Fruit fly (Drosophila melanogaster) whole organism, prepupa: ENCODE data around the gene CG34161.

Experiments
- Blimp-1 ChIP-seq: fragments of 200-800 bp; sonication (Bioruptor generic); optimal IDR thresholded peaks from 3 replicates; lab custom pipeline; 2017; ENCODE audit warnings: missing biosample characterization, missing genetic modification characterization, mild to moderate bottlenecking, moderate library complexity, missing genetic modification reagents
- CG10669 ChIP-seq: fragments of 200-800 bp; sonication (Bioruptor generic); optimal IDR thresholded peaks from 3 replicates; lab custom pipeline; 2018; ENCODE audit warnings: missing biosample characterization, mild to moderate bottlenecking, missing genetic modification characterization, moderate library complexity
- CG11902 ChIP-seq: fragments of 200-800 bp; sonication (Bioruptor generic); optimal IDR thresholded peaks from 3 replicates; lab custom pipeline; 2016; ENCODE audit warnings: missing biosample characterization, missing genetic modification characterization
- CG15336 ChIP-seq: fragments of 200-800 bp; sonication (Bioruptor generic); IDR thresholded peaks from 2 replicates; pipeline ENCODE4 v1.3.6; 2022; ENCODE audit warnings: missing biosample characterization, missing genetic modification characterization
- CG1621 ChIP-seq: fragments of 200-800 bp; sonication (Bioruptor generic); optimal IDR thresholded peaks from 3 replicates; lab custom pipeline; 2018; ENCODE audit warnings: missing biosample characterization, mild to moderate bottlenecking, missing genetic modification characterization
- CG16779 ChIP-seq: fragments of 200-800 bp; sonication (Bioruptor generic); optimal IDR thresholded peaks from 3 replicates; lab custom pipeline; 2017; ENCODE audit warnings: missing biosample characterization, mild to moderate bottlenecking, missing genetic modification characterization
- CG3032 ChIP-seq: fragments of 200-800 bp; optimal IDR thresholded peaks from 2 replicates; lab custom pipeline; 2019; ENCODE audit warnings: missing biosample characterization, mild to moderate bottlenecking, missing genetic modification characterization, moderate library complexity
- CG31627 ChIP-seq: fragments of 200-800 bp; sonication (Bioruptor generic); optimal IDR thresholded peaks from 3 replicates; lab custom pipeline; 2016; ENCODE audit warnings: missing biosample characterization, missing genetic modification characterization
- CG32006 ChIP-seq: fragments of 200-800 bp; sonication (Bioruptor generic); optimal IDR thresholded peaks from 3 replicates; lab custom pipeline; 2017; ENCODE audit warnings: missing biosample characterization, mild to moderate bottlenecking, missing genetic modification characterization
- CG34406 ChIP-seq: fragments of 200-800 bp; sonication (Bioruptor generic); optimal IDR thresholded peaks from 3 replicates; lab custom pipeline; 2016; ENCODE audit warnings: missing biosample characterization, missing genetic modification characterization
- CG3919 ChIP-seq: fragments of 200-800 bp; sonication (Bioruptor generic); optimal IDR thresholded peaks from 3 replicates; lab custom pipeline; 2016; ENCODE audit warnings: missing biosample characterization, missing genetic modification characterization
- CG4318 ChIP-seq: fragments of 200-800 bp; sonication (Bioruptor generic); optimal IDR thresholded peaks from 3 replicates; lab custom pipeline; 2017; ENCODE audit warnings: missing biosample characterization, mild to moderate bottlenecking, missing genetic modification characterization
- CG6163 ChIP-seq: fragments of 200-800 bp; sonication (Bioruptor generic); IDR thresholded peaks from 3 replicates; pipeline ENCODE4 v1.3.6; 2022; ENCODE audit warnings: missing biosample characterization, missing genetic modification characterization
- CG6276 ChIP-seq: fragments of 200-800 bp; sonication (Bioruptor generic); optimal IDR thresholded peaks from 2 replicates; lab custom pipeline; 2017; ENCODE audit warnings: missing biosample characterization, mild to moderate bottlenecking, missing genetic modification characterization
- CG6792 ChIP-seq: fragments of 200-800 bp; sonication (Bioruptor generic); optimal IDR thresholded peaks from 3 replicates; lab custom pipeline; 2016; ENCODE audit warnings: missing biosample characterization, missing genetic modification characterization
- CG6808 ChIP-seq: fragments of 200-800 bp; sonication (Bioruptor generic); optimal IDR thresholded peaks from 3 replicates; lab custom pipeline; 2017; ENCODE audit warnings: missing biosample characterization, missing genetic modification characterization, mild to moderate bottlenecking, moderate library complexity, missing genetic modification reagents
- CG6854 ChIP-seq: fragments of 200-800 bp; sonication (Bioruptor generic); optimal IDR thresholded peaks from 2 replicates; lab custom pipeline; 2017; ENCODE audit warnings: missing biosample characterization, mild to moderate bottlenecking, missing genetic modification characterization
- CG7368 ChIP-seq: fragments of 200-800 bp; sonication (Bioruptor generic); optimal IDR thresholded peaks from 3 replicates; lab custom pipeline; 2016; ENCODE audit warnings: missing biosample characterization, missing genetic modification characterization
- CG9139 ChIP-seq: fragments of 200-800 bp; sonication (Bioruptor generic); optimal IDR thresholded peaks from 3 replicates; lab custom pipeline; 2017; ENCODE audit warnings: missing biosample characterization, mild to moderate bottlenecking, missing genetic modification characterization
- Eip75B ChIP-seq: fragments of 200-800 bp; sonication (Bioruptor generic); optimal IDR thresholded peaks from 3 replicates; lab custom pipeline; 2016; ENCODE audit warnings: missing biosample characterization, missing genetic modification characterization
- Eip93F ChIP-seq: fragments of 200-800 bp; sonication (Bioruptor generic); optimal IDR thresholded peaks from 2 replicates; lab custom pipeline; 2016; ENCODE audit warnings: missing biosample characterization, mild to moderate bottlenecking, missing genetic modification characterization
- Ets21C ChIP-seq: fragments of 200-800 bp; sonication (Bioruptor generic); optimal IDR thresholded peaks from 3 replicates; lab custom pipeline; 2016; ENCODE audit warnings: missing biosample characterization, missing genetic modification characterization
- Ets96B ChIP-seq: fragments of 200-800 bp; optimal IDR thresholded peaks from 2 replicates; lab custom pipeline; 2019; ENCODE audit warnings: missing biosample characterization, mild to moderate bottlenecking, missing genetic modification characterization, moderate library complexity
- Hr38 ChIP-seq: sonication (Bioruptor generic); optimal IDR thresholded peaks from 2 replicates; lab custom pipeline; 2016; ENCODE audit warnings: missing biosample characterization, missing genetic modification characterization
- Hr4 ChIP-seq: fragments of 200-800 bp; sonication (Bioruptor generic); optimal IDR thresholded peaks from 3 replicates; lab custom pipeline; 2016; ENCODE audit warnings: missing biosample characterization, missing genetic modification characterization
- Lpt ChIP-seq: fragments of 200-800 bp; sonication (Bioruptor generic); optimal IDR thresholded peaks from 3 replicates; lab custom pipeline; 2016; ENCODE audit warnings: missing biosample characterization, missing genetic modification characterization
- Met ChIP-seq: fragments of 200-800 bp; sonication (Bioruptor generic); optimal IDR thresholded peaks from 3 replicates; lab custom pipeline; 2016; ENCODE audit warnings: missing biosample characterization, missing genetic modification characterization
- Smox ChIP-seq: fragments of 200-800 bp; sonication (Bioruptor generic); optimal IDR thresholded peaks from 3 replicates; lab custom pipeline; 2016; ENCODE audit warnings: missing biosample characterization, missing genetic modification characterization
- Sox102F ChIP-seq: fragments of 200-800 bp; sonication (Bioruptor generic); optimal IDR thresholded peaks from 2 replicates; lab custom pipeline; 2016; ENCODE audit warnings: missing biosample characterization, mild to moderate bottlenecking, missing genetic modification characterization
- Sox14 ChIP-seq: fragments of 200-800 bp; sonication (Bioruptor generic); optimal IDR thresholded peaks from 3 replicates; lab custom pipeline; 2016; ENCODE audit warnings: missing biosample characterization, missing genetic modification characterization
- Sox15 ChIP-seq: fragments of 200-800 bp; sonication (Bioruptor generic); optimal IDR thresholded peaks from 3 replicates; lab custom pipeline; 2016; ENCODE audit warnings: missing biosample characterization, missing genetic modification characterization
- achi ChIP-seq: fragments of 200-800 bp; sonication (Bioruptor generic); optimal IDR thresholded peaks from 3 replicates; lab custom pipeline; 2016; ENCODE audit warnings: missing biosample characterization, missing genetic modification characterization
- cyc ChIP-seq: fragments of 200-800 bp; sonication (Bioruptor generic); optimal IDR thresholded peaks from 3 replicates; lab custom pipeline; 2016; ENCODE audit warnings: missing biosample characterization, missing genetic modification characterization
- dac ChIP-seq: fragments of 200-800 bp; sonication (Bioruptor generic); optimal IDR thresholded peaks from 2 replicates; lab custom pipeline; 2017; ENCODE audit warnings: missing biosample characterization, mild to moderate bottlenecking, missing genetic modification characterization
- dsx ChIP-seq: fragments of 200-800 bp; optimal IDR thresholded peaks from 3 replicates; lab custom pipeline; 2019; ENCODE audit warnings: missing biosample characterization, mild to moderate bottlenecking, missing genetic modification characterization, moderate library complexity; ENCODE audit not compliant: poor library complexity, severe bottlenecking
- fd59A ChIP-seq: fragments of 200-800 bp; sonication (Bioruptor generic); optimal IDR thresholded peaks from 2 replicates; lab custom pipeline; 2017; ENCODE audit warnings: missing biosample characterization, mild to moderate bottlenecking, missing genetic modification characterization, missing genetic modification reagents
- fd85E ChIP-seq: fragments of 200-800 bp; sonication (Bioruptor generic); optimal IDR thresholded peaks from 3 replicates; lab custom pipeline; 2016; ENCODE audit warnings: missing biosample characterization, missing genetic modification characterization
- fkh ChIP-seq: fragments of 200-800 bp; sonication (Bioruptor generic); optimal IDR thresholded peaks from 3 replicates; lab custom pipeline; 2017; ENCODE audit warnings: missing biosample characterization, mild to moderate bottlenecking, missing genetic modification characterization, moderate library complexity
- lz ChIP-seq: fragments of 200-800 bp; sonication (Bioruptor generic); optimal IDR thresholded peaks from 3 replicates; lab custom pipeline; 2016; ENCODE audit warnings: missing biosample characterization, missing genetic modification characterization
- net ChIP-seq: fragments of 200-800 bp; sonication (Bioruptor generic); optimal IDR thresholded peaks from 3 replicates; lab custom pipeline; 2016; ENCODE audit warnings: missing biosample characterization, missing genetic modification characterization
- pdm3 ChIP-seq: fragments of 200-800 bp; sonication (Bioruptor generic); optimal IDR thresholded peaks from 3 replicates; lab custom pipeline; 2016; ENCODE audit warnings: missing biosample characterization, missing genetic modification characterization
- salr ChIP-seq, 2 experiments: fragments of 200-800 bp; sonication (Bioruptor generic); optimal IDR thresholded peaks; 3 replicates each; lab custom pipeline; 2016 to 2018; ENCODE audit warnings: missing biosample characterization in 2 of 2, missing genetic modification characterization in 2 of 2, mild to moderate bottlenecking in 1 of 2
- spab ChIP-seq: fragments of 200-800 bp; sonication (Bioruptor generic); optimal IDR thresholded peaks from 2 replicates; lab custom pipeline; 2017; ENCODE audit warnings: missing biosample characterization, mild to moderate bottlenecking, missing genetic modification characterization, missing genetic modification reagents
- svp ChIP-seq: fragments of 200-800 bp; sonication (Bioruptor generic); peaks from one replicate; lab custom pipeline; 2016; ENCODE audit warnings: missing biosample characterization, missing genetic modification characterization
- topi ChIP-seq: fragments of 200-800 bp; sonication (Bioruptor generic); optimal IDR thresholded peaks from 3 replicates; lab custom pipeline; 2016; ENCODE audit warnings: missing biosample characterization, missing genetic modification characterization
- vri ChIP-seq: fragments of 200-800 bp; sonication (Bioruptor generic); optimal IDR thresholded peaks from 3 replicates; lab custom pipeline; 2016; ENCODE audit warnings: missing biosample characterization, mild to moderate bottlenecking, missing genetic modification characterization

Gene CG34161

DNA sequence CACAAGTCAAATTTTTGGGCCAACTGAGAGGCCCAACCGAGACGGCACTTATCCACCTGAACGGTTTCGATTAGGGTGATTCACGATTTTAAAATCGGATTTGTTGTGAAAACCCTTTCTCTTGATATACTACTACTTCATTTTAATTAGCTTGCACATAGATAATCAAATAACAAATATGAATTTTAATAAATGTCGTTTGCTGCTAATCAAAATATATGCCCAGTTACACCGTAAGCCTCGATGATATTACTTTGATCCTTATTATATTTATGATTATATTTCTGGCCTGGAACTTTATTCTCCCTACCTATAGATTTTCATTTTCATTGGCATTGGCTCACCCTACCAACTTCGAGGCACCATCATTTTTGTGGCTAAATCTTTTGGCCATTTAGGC is 34.4 kb upstream of the CG34161 start (continued):
- TF ChIP-seq CG32006 (GFP tag; lab: Kevin White, UChicago) (peak; percentile 54), Sox102F (GFP tag; lab: Kevin White, UChicago) (peak; percentile 72), CG1621 (peak; percentile 15), CG6854 (GFP tag; lab: Kevin White, UChicago) (peak; percentile 37), CG31627 (GFP tag; lab: Kevin White, UChicago) (peak; percentile 55), cyc (GFP tag; lab: Kevin White, UChicago) (peak; percentile 48), Lpt (GFP tag; lab: Kevin White, UChicago) (no peak), CG6808 (GFP tag; lab: Kevin White, UChicago) (peak; percentile 42), lz (peak; percentile 66), fkh (GFP tag; lab: Kevin White, UChicago) (no peak), topi (GFP tag; lab: Kevin White, UChicago) (peak; percentile 71), Hr38 (GFP tag; lab: Kevin White, UChicago) (no peak), CG6792 (GFP tag; lab: Kevin White, UChicago) (peak; percentile 67), achi (GFP tag; lab: Kevin White, UChicago) (peak; percentile 57), Eip93F (GFP tag; lab: Kevin White, UChicago) (no peak), pdm3 (GFP tag; lab: Kevin White, UChicago) (peak; percentile 66), Smox (peak; percentile 69)
- TF ChIP-seq, all 60 proteins: peak for 48

DNA sequence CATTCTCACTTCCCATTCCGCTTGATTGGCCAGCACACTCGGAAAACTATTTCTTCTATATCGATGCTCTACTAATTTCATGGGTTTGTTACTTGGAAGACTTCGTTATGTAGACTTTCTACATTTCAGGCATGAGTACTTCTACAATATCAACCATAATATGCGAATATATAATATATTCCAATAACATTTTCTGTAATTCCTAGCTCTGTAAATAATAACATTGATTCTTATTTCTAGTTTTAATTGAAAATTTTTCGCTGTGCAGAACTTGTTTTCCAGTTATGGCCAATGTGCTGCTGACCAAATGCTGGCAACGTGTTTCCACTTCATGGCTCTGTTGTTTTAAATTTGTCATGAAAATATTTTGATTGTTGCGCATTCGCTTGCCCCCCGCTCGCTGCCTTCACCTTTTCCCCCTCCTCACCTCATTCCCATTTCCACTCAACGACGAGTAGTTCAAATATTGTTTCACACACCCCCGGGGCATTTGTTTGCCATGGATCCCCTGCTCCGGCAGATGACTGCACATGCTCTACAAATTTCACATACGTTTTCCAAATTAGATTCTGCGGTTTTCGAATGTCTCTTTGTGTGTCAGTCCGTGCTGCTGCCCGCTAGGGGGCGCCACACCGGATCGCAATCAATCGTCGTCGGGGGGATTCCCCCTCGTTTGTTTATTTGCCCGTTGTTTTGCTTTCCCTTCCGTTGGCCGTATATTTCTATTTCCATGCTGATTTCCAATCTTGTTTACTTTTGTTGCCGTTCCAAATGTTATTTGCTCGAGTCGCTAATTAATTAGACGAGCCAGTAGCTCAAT is 33.4 kb upstream of the CG34161 start:
- TF ChIP-seq CG34406 (GFP tag; lab: Kevin White, UChicago), result no peak
- TF ChIP-seq CG6163, result no peak
- no peak for TF ChIP-seq fd59A (GFP tag; lab: Kevin White, UChicago)
- TF ChIP-seq Ets21C, result no peak
- TF ChIP-seq CG31627 (GFP tag; lab: Kevin White, UChicago), result no peak
- TF ChIP-seq CG4318, result no peak
- no peak for TF ChIP-seq Blimp-1 (GFP tag; lab: Kevin White, UChicago)
- no peak for TF ChIP-seq CG11902 (GFP tag; lab: Kevin White, UChicago)
- TF ChIP-seq CG6808 (GFP tag; lab: Kevin White, UChicago), result peak; percentile 5
- TF ChIP-seq CG9139 (GFP tag; lab: Kevin White, UChicago), result no peak
- no peak for TF ChIP-seq Sox14 (GFP tag; lab: Kevin White, UChicago)
- no peak for TF ChIP-seq Eip75B (GFP tag; lab: Kevin White, UChicago)
- no peak for TF ChIP-seq Eip93F (GFP tag; lab: Kevin White, UChicago)
- no peak for TF ChIP-seq Met (GFP tag; lab: Kevin White, UChicago)
- TF ChIP-seq svp (GFP tag; lab: Kevin White, UChicago), result no peak
- TF ChIP-seq salr (GFP tag; optimal IDR thresholded peaks at IDR 0.05; lab: Kevin White, UChicago), result peak in 1 of 2 experiments; percentile 17
- peak; percentile 16 for TF ChIP-seq Ets96B (tag; lab: Kevin White, UChicago)
- TF ChIP-seq Lpt (GFP tag; lab: Kevin White, UChicago), result no peak
- no peak for TF ChIP-seq Sox102F (GFP tag; lab: Kevin White, UChicago)
- no peak for TF ChIP-seq cyc (GFP tag; lab: Kevin White, UChicago)
- no peak for TF ChIP-seq CG7368 (GFP tag; lab: Kevin White, UChicago)
- TF ChIP-seq CG6276 (GFP tag; lab: Kevin White, UChicago), result peak; percentile 23
- TF ChIP-seq spab (GFP tag; lab: Kevin White, UChicago), result no peak
- TF ChIP-seq fd85E (GFP tag; lab: Kevin White, UChicago), result no peak
- no peak for TF ChIP-seq CG3919 (GFP tag; lab: Kevin White, UChicago)
- no peak for TF ChIP-seq Smox
- peak; percentile 45 for TF ChIP-seq CG32006 (GFP tag; lab: Kevin White, UChicago)
- peak; percentile 26 for TF ChIP-seq CG3032 (tag; lab: Kevin White, UChicago)
- TF ChIP-seq CG6792 (GFP tag; lab: Kevin White, UChicago), result no peak
- TF ChIP-seq lz, result no peak
- TF ChIP-seq CG6854 (GFP tag; lab: Kevin White, UChicago), result no peak
- TF ChIP-seq achi (GFP tag; lab: Kevin White, UChicago), result peak; percentile 20
- no peak for TF ChIP-seq vri (GFP tag; lab: Kevin White, UChicago)
- no peak for TF ChIP-seq CG16779 (tag; lab: Kevin White, UChicago)
- TF ChIP-seq CG10669 (GFP tag; lab: Kevin White, UChicago), result peak; percentile 15
- no peak for TF ChIP-seq Sox15 (GFP tag; lab: Kevin White, UChicago)
- TF ChIP-seq net (GFP tag; lab: Kevin White, UChicago), result no peak
- TF ChIP-seq dac (GFP tag; lab: Kevin White, UChicago), result no peak
- TF ChIP-seq Hr4 (GFP tag; lab: Kevin White, UChicago), result no peak
- peak; percentile 3 for TF ChIP-seq dsx (GFP tag; lab: Kevin White, UChicago)
- TF ChIP-seq Hr38 (GFP tag; lab: Kevin White, UChicago), result no peak
- peak; percentile 38 for TF ChIP-seq CG15336 (GFP tag; lab: Robert Waterston, UW)
